Worm (Caenorhabditis elegans) whole organism, L4/young adult: ENCODE data around the gene T28F3.8.
A peak's percentile ranks its signal among the peaks of the same experiment; 100 is the strongest.

ENCODE experiments used
- W03F9.2 ChIP-seq: fragments of 150-350 bp; optimal IDR thresholded peaks from 2 replicates; lab custom pipeline; 2014; ENCODE audit warnings: missing biosample characterization, missing genetic modification characterization
- dao-5 ChIP-seq: sonication (generic microtip); optimal IDR thresholded peaks from 2 replicates; lab custom pipeline; 2016; ENCODE audit warnings: missing genotype, missing genetic modification characterization, moderate library complexity, missing compliant biosample characterization
- him-1 ChIP-seq: sonication (generic microtip); optimal IDR thresholded peaks from 2 replicates; lab custom pipeline; 2016; ENCODE audit warnings: missing genotype, missing genetic modification reagents, missing genetic modification characterization, missing compliant biosample characterization

The T28F3.8 gene

ce11 chrIV:17268628-17269027, 38.5 kb downstream of the T28F3.8 start:
- TF ChIP-seq him-1 (tag; lab: Kevin White, UChicago) (no peak), W03F9.2 (peak; percentile 12)

ce11 chrIV:17268069-17268468, 39.1 kb downstream of the T28F3.8 start:
- TF ChIP-seq W03F9.2 (no peak), dao-5 (tag; lab: Kevin White, UChicago) (no peak), him-1 (tag; lab: Kevin White, UChicago) (no peak)

ce11 chrIV:17267304-17267891, 39.7 kb downstream of the T28F3.8 start:
- TF ChIP-seq dao-5 (tag; lab: Kevin White, UChicago) (no peak), him-1 (tag; lab: Kevin White, UChicago) (no peak), W03F9.2 (no peak)

ce11 chrIV:17265716-17266115, 41.4 kb downstream of the T28F3.8 start:
- no peak for TF ChIP-seq W03F9.2
- no peak for TF ChIP-seq dao-5 (tag; lab: Kevin White, UChicago)
- TF ChIP-seq him-1 (tag; lab: Kevin White, UChicago): no peak

ce11 chrIV:17265279-17265678, 41.8 kb downstream of the T28F3.8 start, which contains the start of gene str-187:
Gene str-187 (plus strand): TSS chrIV:17265579.
- TF ChIP-seq dao-5 (tag; lab: Kevin White, UChicago): no peak
- no peak for TF ChIP-seq W03F9.2
- no peak for TF ChIP-seq him-1 (tag; lab: Kevin White, UChicago)

ce11 chrIV:17264714-17265113, 42.4 kb downstream of the T28F3.8 start, which contains the start of gene F26D10.13:
Gene F26D10.13 (minus strand): TSS chrIV:17264814.
- no peak for TF ChIP-seq him-1 (tag; lab: Kevin White, UChicago)
- no peak for TF ChIP-seq dao-5 (tag; lab: Kevin White, UChicago)
- TF ChIP-seq W03F9.2: no peak

- no peak for TF ChIP-seq W03F9.2
- no peak for TF ChIP-seq dao-5 (tag; lab: Kevin White, UChicago)
- TF ChIP-seq him-1 (tag; lab: Kevin White, UChicago): no peak
Measured at ce11 chrIV:17263714-17264113, 43.4 kb downstream of the T28F3.8 start.

- TF ChIP-seq him-1 (tag; lab: Kevin White, UChicago): no peak
- no peak for TF ChIP-seq W03F9.2
- TF ChIP-seq dao-5 (tag; lab: Kevin White, UChicago): no peak
Measured at ce11 chrIV:17262385-17262784, 44.7 kb downstream of the T28F3.8 start, which contains the start of gene ZK550.6. Gene ZK550.6 (minus strand): TSS chrIV:17262485.

- TF ChIP-seq him-1 (tag; lab: Kevin White, UChicago): no peak
- no peak for TF ChIP-seq dao-5 (tag; lab: Kevin White, UChicago)
Measured at ce11 chrIV:17259310-17259709, 47.8 kb downstream of the T28F3.8 start, which contains the start of gene phyh-1. Gene phyh-1 (minus strand): TSS chrIV:17259410.

- TF ChIP-seq W03F9.2: no peak
- TF ChIP-seq dao-5 (tag; lab: Kevin White, UChicago): no peak
- TF ChIP-seq him-1 (tag; lab: Kevin White, UChicago): no peak
Measured at ce11 chrIV:17258824-17259223, 48.3 kb downstream of the T28F3.8 start.
